Worm (Caenorhabditis elegans) whole organism, early embryonic: Measurements from ENCODE around the gene C29A12.6.
A peak's percentile ranks its signal among the peaks of the same experiment; 100 is the strongest.

ENCODE experiments used
- B0310.2 ChIP-seq: sonication (generic microtip); optimal IDR thresholded peaks from 2 replicates; lab custom pipeline; 2016; ENCODE audit warnings: mild to moderate bottlenecking, missing genetic modification characterization, missing compliant biosample characterization
- F13C5.2 ChIP-seq: sonication (generic microtip); optimal IDR thresholded peaks from 2 replicates; lab custom pipeline; 2017; ENCODE audit warnings: mild to moderate bottlenecking, missing genetic modification characterization, inconsistent platforms, missing compliant biosample characterization
- aly-1 ChIP-seq: sonication (generic microtip); optimal IDR thresholded peaks from 2 replicates; lab custom pipeline; 2016; ENCODE audit warnings: missing genetic modification characterization, missing compliant biosample characterization
- ama-1 ChIP-seq: fragments of 150-350 bp; optimal IDR thresholded peaks from 2 replicates; lab custom pipeline; 2014
- ceh-13 ChIP-seq: fragments of 200-800 bp; sonication (Bioruptor generic); optimal IDR thresholded peaks from 2 replicates; lab custom pipeline; 2018; ENCODE audit warnings: mild to moderate bottlenecking, missing genetic modification characterization, missing compliant biosample characterization
- ceh-36 ChIP-seq: sonication (generic microtip); optimal IDR thresholded peaks from 2 replicates; lab custom pipeline; 2016; ENCODE audit warnings: missing genetic modification characterization, inconsistent platforms, missing compliant biosample characterization
- ets-7 ChIP-seq: sonication (generic microtip); optimal IDR thresholded peaks from 2 replicates; lab custom pipeline; 2016; ENCODE audit warnings: missing genotype, missing genetic modification characterization, missing compliant biosample characterization
- flt-1 ChIP-seq: fragments of 200-800 bp; sonication (Bioruptor generic); IDR thresholded peaks from 2 replicates; pipeline ENCODE4 v1.3.6; 2022; ENCODE audit warnings: missing genetic modification characterization, missing compliant biosample characterization
- hmbx-1 ChIP-seq: sonication (generic microtip); optimal IDR thresholded peaks from 2 replicates; lab custom pipeline; 2016; ENCODE audit warnings: mild to moderate bottlenecking, missing genetic modification characterization, missing compliant biosample characterization
- hmg-4 ChIP-seq: fragments of 200-800 bp; sonication (Bioruptor generic); optimal IDR thresholded peaks from 2 replicates; lab custom pipeline; 2018; ENCODE audit warnings: mild to moderate bottlenecking, missing genetic modification characterization, missing compliant biosample characterization
- hnd-1 ChIP-seq: sonication (generic microtip); optimal IDR thresholded peaks from 2 replicates; lab custom pipeline; 2016; ENCODE audit warnings: missing genetic modification characterization, missing compliant biosample characterization
- pes-1 ChIP-seq: fragments of 200-800 bp; sonication (Bioruptor generic); IDR thresholded peaks from 2 replicates; pipeline ENCODE4 v1.3.6; 2022; ENCODE audit warnings: missing genetic modification reagents, missing genetic modification characterization, missing compliant biosample characterization
- scrt-1 ChIP-seq: fragments of 200-800 bp; sonication (Bioruptor generic); IDR thresholded peaks from 2 replicates; pipeline ENCODE4 v1.3.6; 2022; ENCODE audit warnings: missing genetic modification characterization, missing compliant biosample characterization
- sea-1 ChIP-seq: fragments of 200-800 bp; sonication (Bioruptor generic); conservative IDR thresholded peaks from 2 replicates; pipeline ENCODE4 v1.3.6; 2022; ENCODE audit warnings: missing genetic modification characterization, missing compliant biosample characterization
- tbx-11 ChIP-seq: fragments of 200-800 bp; sonication (Bioruptor generic); IDR thresholded peaks from 2 replicates; pipeline ENCODE4 v1.3.6; 2022; ENCODE audit warnings: missing genetic modification characterization, missing compliant biosample characterization
- tbx-37 ChIP-seq: fragments of 200-800 bp; sonication (Bioruptor generic); conservative IDR thresholded peaks from 2 replicates; pipeline ENCODE4 v1.3.6; 2022; ENCODE audit warnings: missing genetic modification reagents, missing genetic modification characterization, missing compliant biosample characterization
- tra-4 ChIP-seq: sonication (generic microtip); optimal IDR thresholded peaks from 2 replicates; lab custom pipeline; 2017; ENCODE audit warnings: missing genetic modification characterization, missing compliant biosample characterization

Gene C29A12.6

ce11 chrV:10887564-10887963, 40.6 kb downstream of the C29A12.6 start:
- TF ChIP-seq aly-1 (no peak), ets-7 (no peak), sea-1 (GFP tag; lab: Robert Waterston, UW) (no peak), hmbx-1 (no peak), hnd-1 (tag; lab: Kevin White, UChicago) (no peak), flt-1 (GFP tag; lab: Robert Waterston, UW) (no peak), tbx-11 (GFP tag; lab: Robert Waterston, UW) (no peak), tra-4 (tag; lab: Kevin White, UChicago) (no peak), ceh-13 (GFP tag; lab: Kevin White, UChicago) (no peak), ama-1 (lab: Kevin White, UChicago) (no peak), pes-1 (GFP tag; lab: Robert Waterston, UW) (no peak), F13C5.2 (no peak), B0310.2 (tag; lab: Kevin White, UChicago) (no peak), ceh-36 (tag; lab: Kevin White, UChicago) (no peak), hmg-4 (GFP tag; lab: Kevin White, UChicago) (no peak), scrt-1 (GFP tag; lab: Robert Waterston, UW) (no peak), tbx-37 (GFP tag; lab: Robert Waterston, UW) (no peak)

- TF ChIP-seq ama-1 (lab: Kevin White, UChicago): no peak
- no peak for TF ChIP-seq hmg-4 (GFP tag; lab: Kevin White, UChicago)
- no peak for TF ChIP-seq flt-1 (GFP tag; lab: Robert Waterston, UW)
- TF ChIP-seq hnd-1 (tag; lab: Kevin White, UChicago): no peak
- no peak for TF ChIP-seq tbx-37 (GFP tag; lab: Robert Waterston, UW)
Measured at ce11 chrV:10888153-10888552, 41.2 kb downstream of the C29A12.6 start.

- no peak for TF ChIP-seq tbx-11 (GFP tag; lab: Robert Waterston, UW)
- TF ChIP-seq hmbx-1: no peak
- no peak for TF ChIP-seq B0310.2 (tag; lab: Kevin White, UChicago)
- TF ChIP-seq ets-7: no peak
- TF ChIP-seq ceh-13 (GFP tag; lab: Kevin White, UChicago): no peak
- no peak for TF ChIP-seq tbx-37 (GFP tag; lab: Robert Waterston, UW)
- no peak for TF ChIP-seq tra-4 (tag; lab: Kevin White, UChicago)
- TF ChIP-seq ceh-36 (tag; lab: Kevin White, UChicago): no peak
- TF ChIP-seq F13C5.2: no peak
- TF ChIP-seq hmg-4 (GFP tag; lab: Kevin White, UChicago): no peak
- TF ChIP-seq sea-1 (GFP tag; lab: Robert Waterston, UW): no peak
Measured at ce11 chrV:10889036-10889435, 42.0 kb downstream of the C29A12.6 start, which contains the start of gene F32D8.11. Gene F32D8.11 (minus strand): TSS chrV:10889136.

- TF ChIP-seq ceh-36 (tag; lab: Kevin White, UChicago) (no peak), hnd-1 (tag; lab: Kevin White, UChicago) (no peak), hmbx-1 (no peak), tbx-37 (GFP tag; lab: Robert Waterston, UW) (no peak)
Measured at ce11 chrV:10889774-10890173, 42.8 kb downstream of the C29A12.6 start.

ce11 chrV:10890980-10891379, 44.0 kb downstream of the C29A12.6 start, which contains the start of gene F32D8.12:
Gene F32D8.12 (minus strand): TSS chrV:10891027.
- TF ChIP-seq tbx-11 (GFP tag; lab: Robert Waterston, UW) (no peak), pes-1 (GFP tag; lab: Robert Waterston, UW) (no peak), hmbx-1 (no peak), aly-1 (no peak), flt-1 (GFP tag; lab: Robert Waterston, UW) (no peak)

ce11 chrV:10893510-10894128, 46.6 kb downstream of the C29A12.6 start, which contains the start of gene F32D8.4:
Gene F32D8.4 (minus strand): TSS chrV:10893560.
- TF ChIP-seq ceh-13 (GFP tag; lab: Kevin White, UChicago) (no peak), tbx-37 (GFP tag; lab: Robert Waterston, UW) (no peak), flt-1 (GFP tag; lab: Robert Waterston, UW) (no peak), tbx-11 (GFP tag; lab: Robert Waterston, UW) (no peak), ceh-36 (tag; lab: Kevin White, UChicago) (no peak), hnd-1 (tag; lab: Kevin White, UChicago) (no peak), tra-4 (tag; lab: Kevin White, UChicago) (no peak), ama-1 (lab: Kevin White, UChicago) (no peak), B0310.2 (tag; lab: Kevin White, UChicago) (no peak), scrt-1 (GFP tag; lab: Robert Waterston, UW) (no peak), hmbx-1 (no peak), F13C5.2 (no peak), aly-1 (no peak), sea-1 (GFP tag; lab: Robert Waterston, UW) (no peak), pes-1 (GFP tag; lab: Robert Waterston, UW) (no peak), hmg-4 (GFP tag; lab: Kevin White, UChicago) (no peak), ets-7 (no peak)

- TF ChIP-seq F13C5.2 (peak; percentile 19), tra-4 (tag; lab: Kevin White, UChicago) (no peak), ceh-36 (tag; lab: Kevin White, UChicago) (no peak), tbx-11 (GFP tag; lab: Robert Waterston, UW) (no peak), aly-1 (no peak), hmbx-1 (no peak), ets-7 (no peak), ceh-13 (GFP tag; lab: Kevin White, UChicago) (no peak), pes-1 (GFP tag; lab: Robert Waterston, UW) (peak; percentile 28; the same call in 1 of the 2 replicates), tbx-37 (GFP tag; lab: Robert Waterston, UW) (peak; percentile 69), hmg-4 (GFP tag; lab: Kevin White, UChicago) (no peak), B0310.2 (tag; lab: Kevin White, UChicago) (no peak)
Measured at ce11 chrV:10894601-10895000, 47.6 kb downstream of the C29A12.6 start, which contains the start of the genes F32D8.14 and F32D8.5. Gene F32D8.14 (minus strand): TSS chrV:10894788. Gene F32D8.5 (plus strand): TSS chrV:10894800.
